Worm (Caenorhabditis elegans): ENCODE measurements around the gene ttr-47.

DNA sequence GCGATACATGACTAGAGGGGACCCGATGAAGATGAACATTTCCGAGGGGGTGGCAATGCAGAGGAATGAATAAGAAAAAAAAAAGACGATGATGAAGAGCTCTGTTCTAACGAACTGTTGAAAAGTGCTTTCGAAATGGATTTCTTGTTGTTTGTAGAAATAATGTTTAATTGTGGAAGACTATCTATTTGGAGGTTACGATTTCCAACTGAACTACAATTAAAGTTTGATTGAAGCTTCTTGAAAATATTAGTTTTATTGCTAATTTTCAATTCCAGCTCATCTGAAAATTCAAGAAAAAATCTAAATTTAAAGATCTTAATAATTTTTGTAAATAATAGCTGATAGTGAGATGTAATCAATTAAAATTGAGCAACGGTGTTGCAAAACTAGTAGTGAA is 21.6 kb downstream of the ttr-47 start:
- TF ChIP-seq hmg-4 (GFP tag; optimal IDR thresholded peaks at IDR 0.05) = no peak
- TF ChIP-seq ama-1 (optimal IDR thresholded peaks at IDR 0.05) = no peak
- no peak for TF ChIP-seq tbx-11 (GFP tag; IDR thresholded peaks at IDR 0.05)
- no peak for TF ChIP-seq scrt-1 (GFP tag; IDR thresholded peaks at IDR 0.05)
- no peak for TF ChIP-seq ceh-36 (tag; optimal IDR thresholded peaks at IDR 0.05)
- TF ChIP-seq B0310.2 (tag; optimal IDR thresholded peaks at IDR 0.05) = no peak
- TF ChIP-seq tra-4 (tag; optimal IDR thresholded peaks at IDR 0.05) = no peak
- TF ChIP-seq tbx-37 (GFP tag; conservative IDR thresholded peaks at IDR 0.05) = no peak
- TF ChIP-seq flt-1 (GFP tag; IDR thresholded peaks at IDR 0.05) = no peak
- no peak for TF ChIP-seq ceh-13 (GFP tag; optimal IDR thresholded peaks at IDR 0.05)
- TF ChIP-seq aly-1 (tag; optimal IDR thresholded peaks at IDR 0.05) = no peak
- TF ChIP-seq sea-1 (GFP tag; conservative IDR thresholded peaks at IDR 0.05) = no peak
- no peak for TF ChIP-seq hnd-1 (tag; optimal IDR thresholded peaks at IDR 0.05)
